Worm (Caenorhabditis elegans): Measurements from ENCODE around the gene Y105C5B.17.

DNA sequence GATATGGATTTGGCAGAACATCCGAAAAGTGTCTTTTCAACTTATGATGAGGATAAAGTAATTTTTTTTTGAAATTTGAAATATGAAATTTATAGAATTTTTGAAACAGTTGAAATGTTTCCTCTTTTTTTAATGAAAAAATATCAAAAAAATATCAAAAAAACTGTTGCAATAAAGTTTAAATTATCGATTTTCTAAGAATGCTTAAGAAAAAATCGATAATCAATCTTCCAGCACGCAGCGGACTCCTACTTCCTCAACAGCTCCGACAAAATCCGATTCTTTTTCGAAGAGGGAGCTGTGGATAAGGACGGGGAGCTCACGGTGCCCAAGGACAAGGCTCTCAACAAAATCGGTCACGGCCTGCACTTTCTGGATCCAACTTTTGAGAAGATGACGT is 32.2 kb upstream of the Y105C5B.17 start:
- TF ChIP-seq fos-1 (tag; optimal IDR thresholded peaks at IDR 0.05): no peak
- no peak for TF ChIP-seq zag-1 (tag; optimal IDR thresholded peaks at IDR 0.05)
- no peak for TF ChIP-seq mes-2 (tag; optimal IDR thresholded peaks at IDR 0.05; ENCODE audit: poor library complexity, severe bottlenecking)
- no peak for TF ChIP-seq lir-3 (tag; optimal IDR thresholded peaks at IDR 0.05)
- TF ChIP-seq zfp-3 (GFP tag; conservative IDR thresholded peaks at IDR 0.05): no peak
- TF ChIP-seq daf-12 (tag; optimal IDR thresholded peaks at IDR 0.05): no peak
- no peak for TF ChIP-seq dpl-1 (GFP tag; optimal IDR thresholded peaks at IDR 0.05)
- no peak for TF ChIP-seq skn-1 (tag; optimal IDR thresholded peaks at IDR 0.05)
- TF ChIP-seq dmd-6 (GFP tag; IDR thresholded peaks at IDR 0.05): no peak
- TF ChIP-seq nhr-28 (tag; optimal IDR thresholded peaks at IDR 0.05): no peak
- no peak for TF ChIP-seq nhr-77 (tag; optimal IDR thresholded peaks at IDR 0.05)
- no peak for TF ChIP-seq dve-1 (tag; optimal IDR thresholded peaks at IDR 0.05; ENCODE audit: insufficient read depth)
- TF ChIP-seq fkh-10 (GFP tag; optimal IDR thresholded peaks at IDR 0.05): no peak
- TF ChIP-seq unc-62 (GFP tag; optimal IDR thresholded peaks at IDR 0.05 in 1 of 2): no peak
- TF ChIP-seq unc-62 (tag; optimal IDR thresholded peaks at IDR 0.05): no peak

All from whole organism, L4 larva.